Worm (Caenorhabditis elegans) whole organism, young adult: ENCODE measurements around the gene irld-21.

Experiments used
- B0019.2 ChIP-seq: fragments of 200-800 bp; sonication (Bioruptor generic); conservative IDR thresholded peaks from 2 replicates; pipeline ENCODE4 v1.3.6; 2022; ENCODE audit warnings: missing genetic modification reagents, missing genetic modification characterization, missing compliant biosample characterization
- D2030.7 ChIP-seq: fragments of 200-800 bp; sonication (Bioruptor generic); IDR thresholded peaks from 2 replicates; pipeline ENCODE4 v1.3.6; 2022; ENCODE audit warnings: missing genetic modification reagents, missing genetic modification characterization, missing compliant biosample characterization
- F10E7.11 ChIP-seq: sonication (generic microtip); optimal IDR thresholded peaks from 2 replicates; lab custom pipeline; 2017; ENCODE audit warnings: mild to moderate bottlenecking, missing genetic modification characterization, moderate library complexity, missing compliant biosample characterization
- F33H1.4 ChIP-seq: fragments of 200-800 bp; sonication (Bioruptor generic); IDR thresholded peaks from 2 replicates; pipeline ENCODE4 v1.3.6; 2022; ENCODE audit warnings: missing genetic modification reagents, missing genetic modification characterization, missing compliant biosample characterization
- F39B2.1 ChIP-seq: fragments of 200-800 bp; sonication (Bioruptor generic); IDR thresholded peaks from 2 replicates; pipeline ENCODE4 v1.3.6; 2022; ENCODE audit warnings: missing genetic modification reagents, missing genetic modification characterization, missing compliant biosample characterization
- F57A8.1 ChIP-seq: fragments of 200-800 bp; sonication (Bioruptor generic); optimal IDR thresholded peaks from 2 replicates; lab custom pipeline; 2018; ENCODE audit warnings: mild to moderate bottlenecking, missing genetic modification characterization, moderate library complexity, missing compliant biosample characterization
- K11D2.4 ChIP-seq: fragments of 200-800 bp; sonication (Bioruptor generic); IDR thresholded peaks from 2 replicates; pipeline ENCODE4 v1.3.6; 2022; ENCODE audit warnings: missing genetic modification reagents, missing genetic modification characterization, missing compliant biosample characterization
- K12H6.12 ChIP-seq: fragments of 200-800 bp; sonication (Bioruptor generic); optimal IDR thresholded peaks from 2 replicates; lab custom pipeline; 2018; ENCODE audit warnings: mild to moderate bottlenecking, missing genetic modification characterization, missing compliant biosample characterization
- T26A5.8 ChIP-seq: sonication (generic microtip); optimal IDR thresholded peaks from 2 replicates; lab custom pipeline; 2016; ENCODE audit warnings: missing genetic modification characterization, missing compliant biosample characterization
- Y53G8AR.9 ChIP-seq: fragments of 200-800 bp; sonication (Bioruptor generic); conservative IDR thresholded peaks from 2 replicates; pipeline ENCODE4 v1.3.6; 2022; ENCODE audit warnings: missing genetic modification reagents, missing genetic modification characterization, missing compliant biosample characterization
- ama-1 ChIP-seq, 3 experiments: fragments of 150-350 bp in 1 of 3; sonication (generic microtip) in 2 of 3; optimal IDR thresholded peaks; 2 replicates each; lab custom pipeline; 2014 to 2018; ENCODE audit warnings: missing biosample characterization in 2 of 3, missing genetic modification characterization in 2 of 3, missing genetic modification reagents in 2 of 3
- cebp-1 ChIP-seq, 2 experiments: fragments of 200-800 bp in 1 of 2; sonication (Bioruptor generic) in 1 of 2; sonication (generic microtip) in 1 of 2; IDR thresholded peaks in 1 of 2; optimal IDR thresholded peaks in 1 of 2; 2 replicates each; pipeline versions ENCODE4 v1.3.6 to Lab custom; 2017 to 2022; ENCODE audit warnings: missing compliant biosample characterization in 2 of 2, missing genetic modification characterization in 2 of 2, mild to moderate bottlenecking in 1 of 2, missing genetic modification reagents in 1 of 2, moderate library complexity in 1 of 2
- cebp-2 ChIP-seq: fragments of 200-800 bp; sonication (Bioruptor generic); IDR thresholded peaks from 2 replicates; pipeline ENCODE4 v1.3.6; 2022; ENCODE audit warnings: missing genetic modification characterization, missing compliant biosample characterization
- ceh-40 ChIP-seq: fragments of 200-800 bp; sonication (Bioruptor generic); IDR thresholded peaks from 2 replicates; pipeline ENCODE4 v1.3.6; 2022; ENCODE audit warnings: missing genetic modification characterization, missing compliant biosample characterization
- ceh-58 ChIP-seq: fragments of 200-800 bp; sonication (Bioruptor generic); IDR thresholded peaks from 2 replicates; pipeline ENCODE4 v1.3.6; 2022; ENCODE audit warnings: missing genetic modification characterization, missing compliant biosample characterization
- ceh-91 ChIP-seq: fragments of 200-800 bp; sonication (Bioruptor generic); IDR thresholded peaks from 2 replicates; pipeline ENCODE4 v1.3.6; 2022; ENCODE audit warnings: missing genetic modification reagents, missing genetic modification characterization, missing compliant biosample characterization
- dox-1 ChIP-seq: fragments of 200-800 bp; sonication (Bioruptor generic); IDR thresholded peaks from 2 replicates; pipeline ENCODE4 v1.3.6; 2022; ENCODE audit warnings: missing genetic modification reagents, missing genetic modification characterization, missing compliant biosample characterization
- egrh-3 ChIP-seq: fragments of 200-800 bp; sonication (Bioruptor generic); IDR thresholded peaks from 2 replicates; pipeline ENCODE4 v1.3.6; 2022; ENCODE audit warnings: missing genetic modification reagents, missing genetic modification characterization, missing compliant biosample characterization
- fkh-3 ChIP-seq: sonication (generic microtip); optimal IDR thresholded peaks from 2 replicates; lab custom pipeline; 2016; ENCODE audit warnings: mild to moderate bottlenecking, missing genetic modification characterization, missing compliant biosample characterization
- gei-17 ChIP-seq: fragments of 200-800 bp; sonication (Bioruptor generic); optimal IDR thresholded peaks from 2 replicates; lab custom pipeline; 2018; ENCODE audit warnings: mild to moderate bottlenecking, missing genetic modification characterization, missing compliant biosample characterization
- lin-35 ChIP-seq, 3 experiments: fragments of 150-350 bp in 2 of 3; sonication (generic microtip) in 1 of 3; optimal IDR thresholded peaks; 2 replicates each; lab custom pipeline; 2014 to 2018; ENCODE audit warnings: missing biosample characterization in 3 of 3, missing genetic modification characterization in 3 of 3, missing genetic modification reagents in 3 of 3
- lin-40 ChIP-seq: sonication (generic microtip); optimal IDR thresholded peaks from 2 replicates; lab custom pipeline; 2016; ENCODE audit warnings: missing genetic modification characterization, mild to moderate bottlenecking, missing compliant biosample characterization, missing genotype, missing genetic modification reagents
- lir-1 ChIP-seq: fragments of 200-800 bp; sonication (Bioruptor generic); conservative IDR thresholded peaks from 2 replicates; pipeline ENCODE4 v1.3.6; 2022; ENCODE audit warnings: missing genetic modification reagents, missing genetic modification characterization, missing compliant biosample characterization
- lsy-27 ChIP-seq: sonication (generic microtip); optimal IDR thresholded peaks from 2 replicates; lab custom pipeline; 2017; ENCODE audit warnings: missing genetic modification characterization, mild to moderate bottlenecking, missing compliant biosample characterization, antibody characterized with exemption, missing genotype, borderline replicate concordance; ENCODE audit not compliant: insufficient read depth
- madf-3 ChIP-seq: fragments of 200-800 bp; sonication (Bioruptor generic); IDR thresholded peaks from 2 replicates; pipeline ENCODE4 v1.3.6; 2022; ENCODE audit warnings: missing genetic modification reagents, missing genetic modification characterization, missing compliant biosample characterization
- madf-8 ChIP-seq: fragments of 200-800 bp; sonication (Bioruptor generic); conservative IDR thresholded peaks from 2 replicates; pipeline ENCODE4 v1.3.6; 2022; ENCODE audit warnings: missing genetic modification reagents, missing genetic modification characterization, missing compliant biosample characterization
- mcd-1 ChIP-seq: fragments of 200-800 bp; sonication (Bioruptor generic); IDR thresholded peaks from 2 replicates; pipeline ENCODE4 v1.3.6; 2022; ENCODE audit warnings: missing genetic modification reagents, missing genetic modification characterization, missing compliant biosample characterization
- mes-4 ChIP-seq: sonication (generic microtip); optimal IDR thresholded peaks from 2 replicates; lab custom pipeline; 2016; ENCODE audit warnings: missing genotype, missing genetic modification characterization, missing compliant biosample characterization
- nfya-1 ChIP-seq: sonication (generic microtip); optimal IDR thresholded peaks from 2 replicates; lab custom pipeline; 2017; ENCODE audit warnings: antibody characterized with exemption, missing compliant biosample characterization, missing genetic modification characterization, borderline replicate concordance; ENCODE audit not compliant: insufficient read depth
- nhr-27 ChIP-seq: fragments of 200-800 bp; sonication (Bioruptor generic); optimal IDR thresholded peaks from 2 replicates; lab custom pipeline; 2018; ENCODE audit warnings: mild to moderate bottlenecking, missing genetic modification characterization, moderate library complexity, missing compliant biosample characterization
- rcor-1 ChIP-seq: fragments of 200-800 bp; sonication (Bioruptor generic); IDR thresholded peaks from 2 replicates; pipeline ENCODE4 v1.3.6; 2022; ENCODE audit warnings: missing genetic modification reagents, missing genetic modification characterization, missing compliant biosample characterization
- sea-2 ChIP-seq: fragments of 200-800 bp; sonication (Bioruptor generic); IDR thresholded peaks from 2 replicates; pipeline ENCODE4 v1.3.6; 2022; ENCODE audit warnings: missing genetic modification characterization, missing compliant biosample characterization
- tlf-1 ChIP-seq: fragments of 200-800 bp; sonication (Bioruptor generic); optimal IDR thresholded peaks from 2 replicates; lab custom pipeline; 2018; ENCODE audit warnings: mild to moderate bottlenecking, missing genetic modification characterization, missing compliant biosample characterization
- zfh-2 ChIP-seq: fragments of 200-800 bp; sonication (Bioruptor generic); conservative IDR thresholded peaks from 2 replicates; pipeline ENCODE4 v1.3.6; 2022; ENCODE audit warnings: missing genetic modification reagents, missing genetic modification characterization, missing compliant biosample characterization

irld-21 gene

ce11 chrIV:10084323-10084959 is 37.7 kb downstream of the irld-21 start, which contains the start of gene W01B6.8:
Gene W01B6.8, minus strand, starts transcription at chrIV:10084373.
- TF ChIP-seq mcd-1 (GFP tag; lab: Robert Waterston, UW) (peak; percentile 44; the same call in 1 of the 2 replicates), lir-1 (GFP tag; lab: Robert Waterston, UW) (0 out of 2 replicates have a peak, but pooled peaks have one; percentile 7), egrh-3 (peak; percentile 99), lin-35 (GFP tag; optimal IDR thresholded peaks at IDR 0.05; lab: Kevin White, UChicago) (no peak), F39B2.1 (GFP tag; lab: Robert Waterston, UW) (no peak), gei-17 (GFP tag; lab: Kevin White, UChicago) (no peak), dox-1 (GFP tag; lab: Robert Waterston, UW) (peak; percentile 35; the same call in 1 of the 2 replicates), zfh-2 (GFP tag; lab: Robert Waterston, UW) (peak; percentile 95), D2030.7 (GFP tag; lab: Robert Waterston, UW) (no peak), fkh-3 (tag; lab: Kevin White, UChicago) (peak; percentile 10), ceh-40 (no peak), mes-4 (no peak), ceh-58 (no peak), sea-2 (GFP tag; lab: Robert Waterston, UW) (no peak), F10E7.11 (tag; lab: Kevin White, UChicago) (no peak), F57A8.1 (GFP tag; lab: Kevin White, UChicago) (no peak)

ce11 chrIV:10080816-10081215 is 41.3 kb downstream of the irld-21 start, which contains the start of gene W01B6.6:
Gene W01B6.6, plus strand, starts transcription at chrIV:10081116.
- TF ChIP-seq F57A8.1 (GFP tag; lab: Kevin White, UChicago) (no peak), rcor-1 (no peak), madf-8 (GFP tag; lab: Robert Waterston, UW) (no peak), K11D2.4 (GFP tag; lab: Robert Waterston, UW) (no peak)

ce11 chrIV:10078003-10078402 is 44.1 kb downstream of the irld-21 start:
- TF ChIP-seq T26A5.8 (tag; lab: Kevin White, UChicago) (no peak), ceh-91 (GFP tag; lab: Robert Waterston, UW) (no peak), B0019.2 (GFP tag; lab: Robert Waterston, UW) (no peak), nhr-27 (tag; lab: Kevin White, UChicago) (no peak), Y53G8AR.9 (GFP tag; lab: Robert Waterston, UW) (no peak), sea-2 (GFP tag; lab: Robert Waterston, UW) (no peak), nfya-1 (no peak), lin-40 (no peak), F33H1.4 (GFP tag; lab: Robert Waterston, UW) (no peak)
- TF ChIP-seq, all 124 proteins: peak for 0

ce11 chrIV:10075899-10076298 is 46.2 kb downstream of the irld-21 start, which contains the start of gene W01B6.5:
Gene W01B6.5, plus strand, starts transcription at chrIV:10076199.
- TF ChIP-seq lsy-27 (no peak), cebp-2 (GFP tag; lab: Robert Waterston, UW) (no peak), tlf-1 (no peak), Y53G8AR.9 (GFP tag; lab: Robert Waterston, UW) (no peak), madf-3 (no peak), ama-1 (optimal IDR thresholded peaks at IDR 0.05; lab: Kevin White, UChicago) (no peak), ama-1 (GFP tag; optimal IDR thresholded peaks at IDR 0.05; lab: Kevin White, UChicago) (no peak), F10E7.11 (tag; lab: Kevin White, UChicago) (no peak), K12H6.12 (no peak), cebp-1 (GFP tag; IDR thresholded peaks at IDR 0.05; lab: Robert Waterston, UW) (no peak), cebp-1 (tag; optimal IDR thresholded peaks at IDR 0.05; lab: Kevin White, UChicago) (no peak)
